Worm (Caenorhabditis elegans) whole organism, late embryonic: ENCODE results near the gene fbxa-215.
A peak's percentile ranks its signal among the peaks of the same experiment; 100 is the strongest.

ENCODE experiments used
- C08G9.2 ChIP-seq: sonication (generic microtip); optimal IDR thresholded peaks from 2 replicates; lab custom pipeline; 2016; ENCODE audit warnings: mild to moderate bottlenecking, missing genetic modification characterization, moderate library complexity, missing compliant biosample characterization
- C38D4.7 ChIP-seq: fragments of 200-800 bp; sonication (Bioruptor generic); optimal IDR thresholded peaks from 2 replicates; lab custom pipeline; 2018; ENCODE audit warnings: mild to moderate bottlenecking, missing genetic modification characterization, moderate library complexity, missing compliant biosample characterization
- F13H6.1 ChIP-seq: sonication (generic microtip); optimal IDR thresholded peaks from 2 replicates; lab custom pipeline; 2016; ENCODE audit warnings: missing genetic modification characterization, missing compliant biosample characterization
- K09A11.1 ChIP-seq: sonication (generic microtip); optimal IDR thresholded peaks from 2 replicates; lab custom pipeline; 2017; ENCODE audit warnings: antibody characterized with exemption, mild to moderate bottlenecking, missing genetic modification characterization, missing compliant biosample characterization; ENCODE audit not compliant: insufficient read depth
- ceh-18 ChIP-seq: sonication (generic microtip); optimal IDR thresholded peaks from 2 replicates; lab custom pipeline; 2016; ENCODE audit warnings: missing genetic modification characterization, missing compliant biosample characterization
- ceh-19 ChIP-seq: fragments of 200-800 bp; sonication (Bioruptor generic); optimal IDR thresholded peaks from 2 replicates; lab custom pipeline; 2018; ENCODE audit warnings: mild to moderate bottlenecking, missing genetic modification characterization, missing compliant biosample characterization
- ceh-2 ChIP-seq: sonication (generic microtip); optimal IDR thresholded peaks from 2 replicates; lab custom pipeline; 2016; ENCODE audit warnings: missing genotype, missing genetic modification characterization, missing compliant biosample characterization
- ceh-22 ChIP-seq: sonication (generic microtip); optimal IDR thresholded peaks from 2 replicates; lab custom pipeline; 2017; ENCODE audit warnings: missing biosample characterization, missing genetic modification characterization
- ceh-24 ChIP-seq: sonication (generic microtip); optimal IDR thresholded peaks from 2 replicates; lab custom pipeline; 2016; ENCODE audit warnings: mild to moderate bottlenecking, missing genetic modification characterization, missing compliant biosample characterization
- ceh-30 ChIP-seq: fragments of 150-350 bp; optimal IDR thresholded peaks from 2 replicates; lab custom pipeline; 2014; ENCODE audit warnings: missing biosample characterization, missing genetic modification characterization
- ceh-31 ChIP-seq: sonication (generic microtip); optimal IDR thresholded peaks from 2 replicates; lab custom pipeline; 2016; ENCODE audit warnings: missing genetic modification characterization, missing compliant biosample characterization
- ceh-6 ChIP-seq: fragments of 200-800 bp; sonication (Bioruptor generic); optimal IDR thresholded peaks from 2 replicates; lab custom pipeline; 2018; ENCODE audit warnings: mild to moderate bottlenecking, missing genetic modification characterization, missing compliant biosample characterization
- ceh-9 ChIP-seq: sonication (generic microtip); optimal IDR thresholded peaks from 2 replicates; lab custom pipeline; 2016; ENCODE audit warnings: mild to moderate bottlenecking, missing genetic modification characterization, inconsistent platforms, missing compliant biosample characterization
- che-1 ChIP-seq: sonication (generic microtip); optimal IDR thresholded peaks from 2 replicates; lab custom pipeline; 2016; ENCODE audit warnings: mild to moderate bottlenecking, missing genetic modification characterization, missing compliant biosample characterization
- dmd-4 ChIP-seq: sonication (generic microtip); optimal IDR thresholded peaks from 2 replicates; lab custom pipeline; 2016; ENCODE audit warnings: borderline replicate concordance, missing genetic modification characterization, missing compliant biosample characterization
- elt-2 ChIP-seq: sonication (generic microtip); optimal IDR thresholded peaks from 2 replicates; lab custom pipeline; 2016; ENCODE audit warnings: missing genetic modification reagents, missing genetic modification characterization, missing compliant biosample characterization
- elt-4 ChIP-seq: sonication (generic microtip); optimal IDR thresholded peaks from 2 replicates; lab custom pipeline; 2016; ENCODE audit warnings: missing genetic modification characterization, missing compliant biosample characterization
- ets-4 ChIP-seq: sonication (generic microtip); optimal IDR thresholded peaks from 2 replicates; lab custom pipeline; 2016; ENCODE audit warnings: missing genetic modification characterization, missing compliant biosample characterization
- eyg-1 ChIP-seq: sonication (generic microtip); optimal IDR thresholded peaks from 2 replicates; lab custom pipeline; 2016; ENCODE audit warnings: missing genotype, missing genetic modification characterization, missing compliant biosample characterization
- fax-1 ChIP-seq: sonication (generic microtip); optimal IDR thresholded peaks from 2 replicates; lab custom pipeline; 2016; ENCODE audit warnings: missing genotype, missing genetic modification characterization, missing compliant biosample characterization
- fkh-10 ChIP-seq: fragments of 150-350 bp; optimal IDR thresholded peaks from 2 replicates; lab custom pipeline; 2014; ENCODE audit warnings: missing biosample characterization, missing genetic modification reagents, missing genetic modification characterization
- hlh-13 ChIP-seq: fragments of 200-800 bp; sonication (Bioruptor generic); optimal IDR thresholded peaks from 2 replicates; lab custom pipeline; 2018; ENCODE audit warnings: mild to moderate bottlenecking, missing genetic modification characterization, missing compliant biosample characterization
- hlh-15 ChIP-seq: sonication (generic microtip); optimal IDR thresholded peaks from 2 replicates; lab custom pipeline; 2016; ENCODE audit warnings: missing genetic modification characterization, missing compliant biosample characterization
- hlh-6 ChIP-seq: sonication (generic microtip); optimal IDR thresholded peaks from 2 replicates; lab custom pipeline; 2016; ENCODE audit warnings: missing genotype, missing genetic modification characterization, missing compliant biosample characterization
- hlh-8 ChIP-seq: sonication (generic microtip); optimal IDR thresholded peaks from 2 replicates; lab custom pipeline; 2016; ENCODE audit warnings: missing genotype, missing genetic modification characterization, missing compliant biosample characterization
- madf-2 ChIP-seq: sonication (generic microtip); optimal IDR thresholded peaks from 2 replicates; lab custom pipeline; 2017; ENCODE audit warnings: missing genetic modification characterization, missing compliant biosample characterization
- nhr-11 ChIP-seq: fragments of 150-350 bp; optimal IDR thresholded peaks from 2 replicates; lab custom pipeline; 2014; ENCODE audit warnings: missing biosample characterization, missing genetic modification characterization
- nhr-232 ChIP-seq: sonication (generic microtip); optimal IDR thresholded peaks from 2 replicates; lab custom pipeline; 2016; ENCODE audit warnings: missing genetic modification characterization, missing compliant biosample characterization
- odd-2 ChIP-seq: sonication (generic microtip); optimal IDR thresholded peaks from 2 replicates; lab custom pipeline; 2017; ENCODE audit warnings: antibody characterized with exemption, mild to moderate bottlenecking, missing genetic modification characterization, missing compliant biosample characterization
- pag-3 ChIP-seq: sonication (generic microtip); optimal IDR thresholded peaks from 2 replicates; lab custom pipeline; 2016; ENCODE audit warnings: missing compliant biosample characterization, missing genetic modification characterization, borderline replicate concordance
- pax-1 ChIP-seq: fragments of 150-350 bp; optimal IDR thresholded peaks from 2 replicates; lab custom pipeline; 2014; ENCODE audit warnings: missing biosample characterization, missing genetic modification characterization
- pha-4 ChIP-seq: fragments of 150-350 bp; optimal IDR thresholded peaks from 2 replicates; lab custom pipeline; 2018; ENCODE audit warnings: missing biosample characterization, missing genetic modification reagents, missing genetic modification characterization
- pqm-1 ChIP-seq: sonication (generic microtip); optimal IDR thresholded peaks from 2 replicates; lab custom pipeline; 2016; ENCODE audit warnings: missing genetic modification characterization, missing compliant biosample characterization
- sdc-2 ChIP-seq: sonication (generic microtip); optimal IDR thresholded peaks from 2 replicates; lab custom pipeline; 2016; ENCODE audit warnings: missing genotype, missing genetic modification characterization, missing compliant biosample characterization
- unc-42 ChIP-seq: sonication (generic microtip); optimal IDR thresholded peaks from 2 replicates; lab custom pipeline; 2016; ENCODE audit warnings: missing genotype, missing genetic modification characterization, missing compliant biosample characterization
- unc-55 ChIP-seq: sonication (generic microtip); optimal IDR thresholded peaks from 2 replicates; lab custom pipeline; 2017; ENCODE audit warnings: missing biosample characterization, missing genetic modification reagents, missing genetic modification characterization
- unc-86 ChIP-seq: sonication (generic microtip); optimal IDR thresholded peaks from 2 replicates; lab custom pipeline; 2016; ENCODE audit warnings: missing genetic modification characterization, missing compliant biosample characterization
- zip-5 ChIP-seq: sonication (generic microtip); optimal IDR thresholded peaks from 2 replicates; lab custom pipeline; 2016; ENCODE audit warnings: missing genetic modification characterization, missing compliant biosample characterization
- ztf-16 ChIP-seq: sonication (generic microtip); optimal IDR thresholded peaks from 2 replicates; lab custom pipeline; 2017; ENCODE audit warnings: missing genetic modification characterization, missing compliant biosample characterization

fbxa-215 gene

ce11 chrIV:13647558-13647957 is 19.2 kb downstream of the fbxa-215 start, which contains the start of gene ule-4:
TSS of gene ule-4 (minus strand) at chrIV:13647658.
- TF ChIP-seq nhr-11 (tag; lab: Kevin White, UChicago) (no peak), unc-55 (GFP tag; lab: Kevin White, UChicago) (no peak), ceh-30 (no peak), C08G9.2 (tag; lab: Kevin White, UChicago) (no peak), elt-4 (tag; lab: Kevin White, UChicago) (no peak), pha-4 (no peak), zip-5 (tag; lab: Kevin White, UChicago) (no peak)

- no peak for TF ChIP-seq sdc-2
- no peak for TF ChIP-seq unc-55 (GFP tag; lab: Kevin White, UChicago)
- TF ChIP-seq F13H6.1, result no peak
- no peak for TF ChIP-seq eyg-1 (tag; lab: Kevin White, UChicago)
- TF ChIP-seq ceh-2 (tag; lab: Kevin White, UChicago), result no peak
- TF ChIP-seq ceh-30, result no peak
- TF ChIP-seq ceh-24, result no peak
- no peak for TF ChIP-seq ets-4 (tag; lab: Kevin White, UChicago)
- TF ChIP-seq fax-1 (tag; lab: Kevin White, UChicago), result no peak
- no peak for TF ChIP-seq madf-2
- no peak for TF ChIP-seq pha-4
- TF ChIP-seq ceh-19 (GFP tag; lab: Kevin White, UChicago), result no peak
- TF ChIP-seq hlh-13, result no peak
- TF ChIP-seq, all 69 proteins: peak for 0
Measured at ce11 chrIV:13645823-13646222, 20.9 kb downstream of the fbxa-215 start, which contains the start of gene srz-29. TSS of gene srz-29 (minus strand) at chrIV:13645923.

ce11 chrIV:13639027-13639426 is 27.7 kb downstream of the fbxa-215 start, which contains the start of gene ugt-22:
TSS of gene ugt-22 (plus strand) at chrIV:13639260.
- peak; percentile 67 for TF ChIP-seq elt-2 (tag; lab: Kevin White, UChicago)
- TF ChIP-seq dmd-4 (tag; lab: Kevin White, UChicago), result no peak

ce11 chrIV:13636975-13637374 is 29.7 kb downstream of the fbxa-215 start, which contains the start of gene C08F11.7:
TSS of gene C08F11.7 (plus strand) at chrIV:13637275.
- TF ChIP-seq C38D4.7 (no peak), pag-3 (tag; lab: Kevin White, UChicago) (no peak), ceh-6 (GFP tag; lab: Kevin White, UChicago) (no peak), ets-4 (tag; lab: Kevin White, UChicago) (no peak), ztf-16 (tag; lab: Kevin White, UChicago) (no peak), pqm-1 (tag; lab: Kevin White, UChicago) (no peak), K09A11.1 (tag; lab: Kevin White, UChicago) (no peak), ceh-18 (no peak), nhr-232 (tag; lab: Kevin White, UChicago) (no peak), pax-1 (tag; lab: Kevin White, UChicago) (no peak), ceh-31 (tag; lab: Kevin White, UChicago) (no peak), hlh-8 (tag; lab: Kevin White, UChicago) (no peak), unc-86 (tag; lab: Kevin White, UChicago) (no peak), eyg-1 (tag; lab: Kevin White, UChicago) (no peak), hlh-6 (tag; lab: Kevin White, UChicago) (no peak)

- no peak for TF ChIP-seq ceh-2 (tag; lab: Kevin White, UChicago)
- TF ChIP-seq ceh-22 (tag; lab: Kevin White, UChicago), result no peak
- no peak for TF ChIP-seq hlh-8 (tag; lab: Kevin White, UChicago)
- TF ChIP-seq fkh-10 (GFP tag; lab: Kevin White, UChicago), result no peak
- no peak for TF ChIP-seq ceh-9 (tag; lab: Kevin White, UChicago)
- TF ChIP-seq unc-42 (tag; lab: Kevin White, UChicago), result no peak
- TF ChIP-seq che-1 (tag; lab: Kevin White, UChicago), result no peak
- TF ChIP-seq pag-3 (tag; lab: Kevin White, UChicago), result no peak
- no peak for TF ChIP-seq odd-2 (tag; lab: Kevin White, UChicago)
- TF ChIP-seq hlh-15 (tag; lab: Kevin White, UChicago), result no peak
- TF ChIP-seq C38D4.7, result no peak
- TF ChIP-seq K09A11.1 (tag; lab: Kevin White, UChicago), result no peak
Measured at ce11 chrIV:13633165-13633564, 33.5 kb downstream of the fbxa-215 start, which contains the start of gene fbxa-98. TSS of gene fbxa-98 (plus strand) at chrIV:13633407.
